Fruit fly (Drosophila melanogaster) whole organism: ENCODE data around the gene holn1.

Source experiments
- CG8478 ChIP-seq: fragments of >200 bp; optimal IDR thresholded peaks from 2 replicates; lab custom pipeline; 2018; ENCODE audit warnings: inconsistent platforms
- Dll ChIP-seq: fragments of >200 bp; optimal IDR thresholded peaks from 2 replicates; lab custom pipeline; 2017
- EcR ChIP-seq, 2 experiments: fragments of >200 bp; optimal IDR thresholded peaks; 2 replicates each; lab custom pipeline; 2017; ENCODE audit warnings: missing biosample characterization in 2 of 2, missing genetic modification characterization in 2 of 2, missing genetic modification reagents in 2 of 2
- pan ChIP-seq: fragments of >200 bp; optimal IDR thresholded peaks from 2 replicates; lab custom pipeline; 2017
- psq ChIP-seq: fragments of >200 bp; optimal IDR thresholded peaks from 2 replicates; lab custom pipeline; 2017
- usp ChIP-seq: fragments of >200 bp; optimal IDR thresholded peaks from 2 replicates; lab custom pipeline; 2017; ENCODE audit warnings: missing biosample characterization, missing genetic modification characterization, mixed read lengths

The holn1 gene

dm6 chr2L:10435606-10436160, at the start of gene holn1, which contains the start of gene TBC1D16:
TSS of gene holn1 (plus strand) at chr2L:10435995.
TSS of gene TBC1D16 (minus strand) at chr2L:10435656.
- TF ChIP-seq usp (GFP tag; lab: Kevin White, UChicago) (no peak), CG8478 (lab: Kevin White, UChicago) (no peak), EcR (GFP tag; optimal IDR thresholded peaks at IDR 0.05; lab: Kevin White, UChicago) (no peak), psq (lab: Kevin White, UChicago) (no peak), Dll (lab: Kevin White, UChicago) (no peak), pan (lab: Kevin White, UChicago) (no peak)

dm6 chr2L:10386208-10386805, 49.5 kb upstream of the holn1 start, which contains the start of the genes Cdk1 and mRpS7:
TSS of gene Cdk1 (minus strand) at chr2L:10386262.
TSS of gene mRpS7 (plus strand) at chr2L:10386662.
- no peak for TF ChIP-seq usp (GFP tag; lab: Kevin White, UChicago)
- TF ChIP-seq CG8478 (lab: Kevin White, UChicago): no peak
- no peak for TF ChIP-seq EcR (GFP tag; optimal IDR thresholded peaks at IDR 0.05; lab: Kevin White, UChicago)
- no peak for TF ChIP-seq pan (lab: Kevin White, UChicago)
- no peak for TF ChIP-seq psq (lab: Kevin White, UChicago)
- TF ChIP-seq Dll (lab: Kevin White, UChicago): no peak

- no peak for TF ChIP-seq CG8478 (lab: Kevin White, UChicago)
- TF ChIP-seq psq (lab: Kevin White, UChicago): no peak
- no peak for TF ChIP-seq pan (lab: Kevin White, UChicago)
- no peak for TF ChIP-seq usp (GFP tag; lab: Kevin White, UChicago)
- TF ChIP-seq Dll (lab: Kevin White, UChicago): no peak
- TF ChIP-seq EcR (GFP tag; optimal IDR thresholded peaks at IDR 0.05; lab: Kevin White, UChicago): no peak
Observed at dm6 chr2L:10386824-10387223, 49.0 kb upstream of the holn1 start.

- TF ChIP-seq psq (lab: Kevin White, UChicago) (no peak), pan (lab: Kevin White, UChicago) (no peak), CG8478 (lab: Kevin White, UChicago) (no peak), usp (GFP tag; lab: Kevin White, UChicago) (no peak), Dll (lab: Kevin White, UChicago) (no peak), EcR (GFP tag; optimal IDR thresholded peaks at IDR 0.05; lab: Kevin White, UChicago) (no peak)
Observed at dm6 chr2L:10387869-10388726, 47.7 kb upstream of the holn1 start, which contains the start of gene da. TSS of gene da (plus strand) at chr2L:10388105.

- no peak for TF ChIP-seq psq (lab: Kevin White, UChicago)
- TF ChIP-seq EcR (GFP tag; optimal IDR thresholded peaks at IDR 0.05; lab: Kevin White, UChicago): no peak
- no peak for TF ChIP-seq pan (lab: Kevin White, UChicago)
- TF ChIP-seq Dll (lab: Kevin White, UChicago): no peak
- no peak for TF ChIP-seq CG8478 (lab: Kevin White, UChicago)
- TF ChIP-seq usp (GFP tag; lab: Kevin White, UChicago): no peak
Observed at dm6 chr2L:10393467-10393866, 42.3 kb upstream of the holn1 start.

dm6 chr2L:10395035-10395434, 40.8 kb upstream of the holn1 start:
- TF ChIP-seq usp (GFP tag; lab: Kevin White, UChicago) (no peak), EcR (GFP tag; optimal IDR thresholded peaks at IDR 0.05; lab: Kevin White, UChicago) (no peak)

dm6 chr2L:10395642-10396487, 39.9 kb upstream of the holn1 start, which contains the start of gene Mdh1:
TSS of gene Mdh1 (minus strand) at chr2L:10396332.
- TF ChIP-seq pan (lab: Kevin White, UChicago) (no peak), psq (lab: Kevin White, UChicago) (no peak)

- no peak for TF ChIP-seq psq (lab: Kevin White, UChicago)
- TF ChIP-seq EcR (GFP tag; optimal IDR thresholded peaks at IDR 0.05; lab: Kevin White, UChicago): no peak
- TF ChIP-seq usp (GFP tag; lab: Kevin White, UChicago): no peak
- TF ChIP-seq pan (lab: Kevin White, UChicago): no peak
- TF ChIP-seq Dll (lab: Kevin White, UChicago): no peak
- no peak for TF ChIP-seq CG8478 (lab: Kevin White, UChicago)
Observed at dm6 chr2L:10396488-10396824, 39.3 kb upstream of the holn1 start, which contains the start of gene Cnot4. TSS of gene Cnot4 (plus strand) at chr2L:10396716.

dm6 chr2L:10396877-10397587, 38.8 kb upstream of the holn1 start:
- TF ChIP-seq usp (GFP tag; lab: Kevin White, UChicago) (no peak), EcR (GFP tag; optimal IDR thresholded peaks at IDR 0.05; lab: Kevin White, UChicago) (no peak)

- TF ChIP-seq pan (lab: Kevin White, UChicago): no peak
- TF ChIP-seq Dll (lab: Kevin White, UChicago): no peak
- no peak for TF ChIP-seq CG8478 (lab: Kevin White, UChicago)
- no peak for TF ChIP-seq psq (lab: Kevin White, UChicago)
- no peak for TF ChIP-seq usp (GFP tag; lab: Kevin White, UChicago)
- no peak for TF ChIP-seq EcR (GFP tag; optimal IDR thresholded peaks at IDR 0.05; lab: Kevin White, UChicago)
Observed at dm6 chr2L:10403803-10404315, 31.9 kb upstream of the holn1 start.
